Fruit fly (Drosophila melanogaster): Measurements from ENCODE around the gene CG10214.

CG10214 gene

DNA sequence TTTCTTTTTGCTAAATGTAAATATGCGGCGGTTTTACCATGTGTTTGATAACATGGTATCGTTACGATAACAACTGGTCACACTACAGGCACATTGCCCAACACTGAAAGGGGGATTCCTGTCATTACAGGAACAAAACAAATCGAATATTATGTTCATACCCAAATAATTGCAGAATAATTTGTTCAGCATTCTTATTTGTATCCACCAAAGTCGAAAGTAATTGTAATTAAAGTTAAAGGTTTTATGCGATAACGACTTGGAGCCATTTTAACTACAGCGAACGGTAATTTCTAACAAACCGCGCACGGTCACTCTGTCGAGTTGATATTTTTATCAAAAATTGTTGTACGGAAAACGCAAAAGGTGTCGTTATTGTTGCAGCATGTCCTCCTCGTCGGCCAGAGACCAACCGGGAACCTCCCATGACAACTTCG lies at the start of gene CG10214, which contains the start of gene CG10375:
Gene CG10214, minus strand, starts transcription at position 72 of the 437 bp plus-strand sequence.
Gene CG10375, plus strand, starts transcription at position 296 of the 437 bp plus-strand sequence.
- no peak for TF ChIP-seq psq (optimal IDR thresholded peaks at IDR 0.05)
- no peak for TF ChIP-seq CG8478 (optimal IDR thresholded peaks at IDR 0.05)
- no peak for TF ChIP-seq EcR (GFP tag; optimal IDR thresholded peaks at IDR 0.05)

DNA sequence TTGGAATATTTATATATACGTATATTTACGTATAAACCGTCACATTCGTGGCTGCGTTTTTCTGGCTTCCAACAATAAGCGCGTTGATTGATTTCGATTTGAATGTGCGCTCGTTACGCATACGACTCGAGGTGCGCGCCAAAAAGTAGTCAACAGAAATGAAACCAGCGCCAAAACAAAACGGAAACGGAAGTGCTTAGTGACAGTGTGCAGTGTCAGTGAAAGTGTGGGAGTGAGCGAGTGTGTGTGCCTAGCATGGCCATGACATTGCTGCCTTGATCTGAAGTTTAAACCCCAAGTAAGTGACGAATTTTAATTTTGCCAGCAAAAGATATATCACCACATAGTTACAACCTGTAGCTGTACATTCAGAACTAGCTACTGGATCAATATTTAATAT lies 36.4 kb upstream of the CG10214 start, which contains the start of gene CG34355:
Gene CG34355, plus strand, starts transcription at position 192 of the 400 bp plus-strand sequence.
- no peak for TF ChIP-seq EcR (GFP tag; optimal IDR thresholded peaks at IDR 0.05)
- TF ChIP-seq CG8478 (optimal IDR thresholded peaks at IDR 0.05): no peak
- no peak for TF ChIP-seq usp (GFP tag; optimal IDR thresholded peaks at IDR 0.05)
- TF ChIP-seq pan (optimal IDR thresholded peaks at IDR 0.05): no peak
- no peak for TF ChIP-seq Dll (optimal IDR thresholded peaks at IDR 0.05)
- TF ChIP-seq psq (optimal IDR thresholded peaks at IDR 0.05): no peak

DNA sequence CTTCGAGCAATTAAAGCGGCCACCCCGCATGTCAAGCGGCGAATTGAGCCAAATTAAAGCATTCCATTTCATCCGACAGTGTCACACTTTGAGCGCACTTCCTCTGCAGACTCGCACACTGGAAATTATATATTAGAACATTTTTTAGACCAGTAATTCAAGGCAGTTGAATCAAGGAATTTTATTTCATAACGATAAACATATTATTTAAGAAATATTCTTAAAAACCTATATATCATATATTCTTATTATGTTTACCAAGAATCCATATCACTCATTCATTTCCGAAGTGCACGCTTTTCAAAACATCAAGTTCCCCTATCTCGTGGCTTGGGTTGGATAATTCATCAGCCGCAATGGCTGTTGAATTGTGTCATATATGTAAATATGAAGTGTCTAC lies 24.2 kb upstream of the CG10214 start:
- TF ChIP-seq Dll (optimal IDR thresholded peaks at IDR 0.05) (no peak), usp (GFP tag; optimal IDR thresholded peaks at IDR 0.05) (no peak), EcR (GFP tag; optimal IDR thresholded peaks at IDR 0.05) (no peak), pan (optimal IDR thresholded peaks at IDR 0.05) (peak; percentile 6), CG8478 (optimal IDR thresholded peaks at IDR 0.05) (no peak), psq (optimal IDR thresholded peaks at IDR 0.05) (no peak)

DNA sequence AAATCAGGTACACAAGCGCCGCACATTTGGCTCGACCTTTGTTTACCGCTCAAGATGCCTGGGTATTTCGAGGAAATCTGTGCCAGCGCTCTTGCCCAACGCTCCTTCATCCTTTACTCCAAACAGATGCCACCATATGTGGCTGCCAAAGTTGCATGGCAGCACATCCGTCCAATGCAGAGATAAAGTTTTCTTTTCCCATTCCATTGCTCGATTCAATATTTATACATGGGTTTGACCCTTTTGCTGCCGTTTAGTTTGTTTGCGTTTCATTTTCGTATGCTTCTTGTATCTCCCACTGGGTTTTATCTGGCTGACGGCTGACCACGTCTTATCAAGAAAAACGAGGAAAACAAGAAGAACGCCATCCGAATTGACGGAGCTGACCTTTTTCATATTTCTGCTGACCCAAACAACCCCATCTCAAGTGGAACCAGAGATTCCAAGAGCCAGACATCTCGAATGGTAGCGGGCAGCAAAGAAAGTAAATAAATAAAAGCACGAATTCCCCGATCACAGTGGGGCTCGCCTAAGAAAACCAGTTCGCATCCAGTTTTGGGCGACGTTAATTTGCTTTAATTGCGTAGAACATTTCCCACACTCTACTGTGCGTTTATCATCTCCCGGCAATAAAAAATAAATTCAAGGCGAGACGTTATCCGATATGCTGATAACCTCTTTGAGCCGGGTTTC lies 23.3 kb upstream of the CG10214 start:
- TF ChIP-seq EcR (GFP tag; optimal IDR thresholded peaks at IDR 0.05) (no peak), psq (optimal IDR thresholded peaks at IDR 0.05) (no peak), pan (optimal IDR thresholded peaks at IDR 0.05) (no peak)

DNA sequence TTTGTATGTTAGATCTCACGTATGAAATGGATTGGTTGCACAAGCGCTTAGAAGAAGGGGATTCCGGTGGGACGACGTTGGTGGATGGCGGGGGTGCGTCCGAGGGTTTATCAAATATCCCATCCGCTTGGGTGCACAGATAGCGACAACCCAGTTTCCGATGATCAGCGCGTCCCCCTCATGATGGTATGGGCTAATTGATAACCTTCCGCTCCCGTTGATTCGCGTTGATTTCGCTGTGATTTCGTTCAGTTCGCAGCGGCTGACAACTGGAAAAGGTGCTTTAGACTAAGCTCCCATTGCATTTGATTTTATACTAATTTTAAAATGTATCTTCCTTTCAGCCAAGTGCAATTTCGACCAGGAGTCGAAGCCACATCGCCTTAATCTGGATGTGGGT lies 22.3 kb upstream of the CG10214 start:
- TF ChIP-seq Dll (optimal IDR thresholded peaks at IDR 0.05) (no peak), pan (optimal IDR thresholded peaks at IDR 0.05) (no peak), CG8478 (optimal IDR thresholded peaks at IDR 0.05) (no peak), psq (optimal IDR thresholded peaks at IDR 0.05) (no peak), EcR (GFP tag; optimal IDR thresholded peaks at IDR 0.05) (no peak), usp (GFP tag; optimal IDR thresholded peaks at IDR 0.05) (no peak)

DNA sequence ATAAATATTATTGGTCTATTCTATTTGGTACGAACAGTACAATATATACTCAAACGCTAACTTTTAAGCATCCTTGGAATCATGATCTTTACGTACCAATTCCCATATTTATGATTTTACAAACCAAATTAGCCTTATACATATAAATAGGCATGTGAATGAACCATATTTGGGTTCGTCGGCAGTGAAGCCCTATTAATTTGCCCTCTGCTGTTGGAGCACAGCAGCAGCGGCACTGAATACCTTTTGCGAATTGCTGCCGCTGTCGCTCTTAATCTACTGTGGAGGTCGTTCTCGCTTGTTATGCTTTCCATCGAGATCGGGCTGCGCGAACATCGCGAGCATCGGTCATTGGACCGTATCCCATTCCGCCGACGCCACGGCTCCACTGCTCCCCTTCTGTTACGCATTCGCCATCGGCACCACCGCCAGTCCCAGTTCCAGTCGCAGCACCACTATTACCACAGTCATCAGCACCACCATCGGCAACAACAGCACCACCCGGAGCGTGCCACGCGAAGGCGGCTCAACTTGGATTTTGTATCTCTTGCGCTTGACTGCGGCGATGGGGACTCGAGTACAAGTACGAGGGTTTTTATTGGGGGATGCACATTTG lies 21.2 kb upstream of the CG10214 start:
- peak in 1 of 2 experiments; percentile 70 for TF ChIP-seq EcR (GFP tag; optimal IDR thresholded peaks at IDR 0.05)
- no peak for TF ChIP-seq psq (optimal IDR thresholded peaks at IDR 0.05)
- TF ChIP-seq CG8478 (optimal IDR thresholded peaks at IDR 0.05): no peak
- TF ChIP-seq pan (optimal IDR thresholded peaks at IDR 0.05): no peak

DNA sequence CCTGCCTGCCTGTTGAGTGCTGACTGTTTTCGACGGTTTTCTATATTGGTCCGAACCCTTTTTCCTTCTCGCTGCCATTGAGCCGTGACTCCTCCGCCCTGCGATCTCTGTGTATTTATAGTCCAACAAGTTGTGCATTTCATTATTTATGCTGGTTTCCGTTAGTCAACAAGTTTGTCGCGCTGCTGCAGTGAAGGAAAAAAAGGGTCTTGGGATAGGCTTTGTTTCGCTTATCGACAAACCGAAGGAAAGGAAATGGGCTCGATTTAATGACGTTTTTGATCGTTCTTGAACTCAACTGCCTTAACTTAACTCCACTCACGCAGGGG lies 20.3 kb upstream of the CG10214 start:
- TF ChIP-seq usp (GFP tag; optimal IDR thresholded peaks at IDR 0.05) (no peak), EcR (GFP tag; optimal IDR thresholded peaks at IDR 0.05) (no peak), CG8478 (optimal IDR thresholded peaks at IDR 0.05) (no peak), psq (optimal IDR thresholded peaks at IDR 0.05) (no peak), pan (optimal IDR thresholded peaks at IDR 0.05) (no peak), Dll (optimal IDR thresholded peaks at IDR 0.05) (no peak)

dm6 chr3R:23786768-23787631 lies 19.7 kb upstream of the CG10214 start:
- TF ChIP-seq psq (optimal IDR thresholded peaks at IDR 0.05) (no peak), usp (GFP tag; optimal IDR thresholded peaks at IDR 0.05) (no peak), CG8478 (optimal IDR thresholded peaks at IDR 0.05) (no peak), EcR (GFP tag; optimal IDR thresholded peaks at IDR 0.05) (no peak), pan (optimal IDR thresholded peaks at IDR 0.05) (no peak)

DNA sequence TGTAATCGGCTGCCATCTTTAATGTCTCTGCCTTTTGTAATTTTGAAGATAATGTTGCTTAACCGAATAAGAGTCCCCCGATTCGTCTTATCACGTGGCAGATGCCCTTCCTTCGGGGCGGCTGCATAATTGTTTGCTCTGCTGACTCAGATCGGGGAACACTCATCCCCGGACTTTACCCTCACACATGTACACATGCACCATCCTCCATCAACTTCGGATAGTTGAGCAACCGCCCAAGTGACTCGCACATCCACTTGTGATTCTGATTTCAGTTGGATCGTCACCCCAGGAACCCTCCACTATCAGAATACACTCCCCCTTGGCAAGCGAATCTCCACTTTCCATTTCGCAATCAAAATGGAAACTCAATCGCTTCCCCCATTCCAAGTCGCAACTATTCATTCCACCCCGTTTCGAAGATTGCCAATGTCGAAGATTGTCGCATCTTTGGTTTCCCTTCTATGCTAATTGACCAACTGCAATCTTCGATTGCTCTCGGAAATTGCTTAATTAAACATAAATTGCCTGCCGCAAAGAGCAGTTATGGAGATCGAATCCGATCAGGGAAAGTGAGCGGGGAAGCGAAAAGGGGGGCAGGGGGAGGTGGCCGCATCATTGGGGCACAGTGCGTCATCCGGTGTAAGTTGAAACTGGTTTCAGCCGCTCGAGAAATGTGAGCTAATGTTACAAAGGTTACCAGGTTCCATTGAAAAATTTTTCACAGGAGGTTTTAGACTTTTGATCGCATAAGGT lies 17.8 kb upstream of the CG10214 start:
- no peak for TF ChIP-seq Dll (optimal IDR thresholded peaks at IDR 0.05)
- TF ChIP-seq CG8478 (optimal IDR thresholded peaks at IDR 0.05): no peak
- TF ChIP-seq psq (optimal IDR thresholded peaks at IDR 0.05): no peak
- TF ChIP-seq pan (optimal IDR thresholded peaks at IDR 0.05): no peak
- TF ChIP-seq usp (GFP tag; optimal IDR thresholded peaks at IDR 0.05): no peak
- TF ChIP-seq EcR (GFP tag; optimal IDR thresholded peaks at IDR 0.05): no peak

dm6 chr3R:23783961-23784360 lies 16.7 kb upstream of the CG10214 start:
- TF ChIP-seq CG8478 (optimal IDR thresholded peaks at IDR 0.05) (no peak), Dll (optimal IDR thresholded peaks at IDR 0.05) (no peak), psq (optimal IDR thresholded peaks at IDR 0.05) (no peak), pan (optimal IDR thresholded peaks at IDR 0.05) (no peak), EcR (GFP tag; optimal IDR thresholded peaks at IDR 0.05) (no peak), usp (GFP tag; optimal IDR thresholded peaks at IDR 0.05) (no peak)

- no peak for TF ChIP-seq EcR (GFP tag; optimal IDR thresholded peaks at IDR 0.05)
- TF ChIP-seq pan (optimal IDR thresholded peaks at IDR 0.05): no peak
- TF ChIP-seq Dll (optimal IDR thresholded peaks at IDR 0.05): no peak
- no peak for TF ChIP-seq CG8478 (optimal IDR thresholded peaks at IDR 0.05)
- TF ChIP-seq psq (optimal IDR thresholded peaks at IDR 0.05): no peak
- TF ChIP-seq usp (GFP tag; optimal IDR thresholded peaks at IDR 0.05): no peak
Observed at dm6 chr3R:23783403-23783757, 16.1 kb upstream of the CG10214 start.

Data from whole organism.